Fruit fly (Drosophila melanogaster): ENCODE measurements around the gene ImpL2.

Gene ImpL2

dm6 chr3L:4220679-4221078 is 15.3 kb downstream of the ImpL2 start (continued):
- TF ChIP-seq YL-1 (GFP tag; optimal IDR thresholded peaks at IDR 0.05) (no peak), ftz-f1 (GFP tag; optimal IDR thresholded peaks at IDR 0.05) (no peak), H2.0 (GFP tag; IDR thresholded peaks at IDR 0.05) (no peak), Hand (GFP tag; optimal IDR thresholded peaks at IDR 0.05) (no peak), Sox102F (GFP tag; optimal IDR thresholded peaks at IDR 0.05) (no peak), ken (GFP tag; IDR thresholded peaks at IDR 0.05) (no peak), CG12236 (GFP tag; optimal IDR thresholded peaks at IDR 0.05) (no peak), sqz (GFP tag; optimal IDR thresholded peaks at IDR 0.05) (no peak), CG4404 (GFP tag; IDR thresholded peaks at IDR 0.05) (no peak), CG31388 (GFP tag; optimal IDR thresholded peaks at IDR 0.05) (no peak), az2 (GFP tag; optimal IDR thresholded peaks at IDR 0.05) (no peak), CG30431 (GFP tag; optimal IDR thresholded peaks at IDR 0.05) (no peak), CG11085 (GFP tag; IDR thresholded peaks at IDR 0.05) (no peak), CG17361 (GFP tag; IDR thresholded peaks at IDR 0.05) (no peak), eyg (GFP tag; optimal IDR thresholded peaks at IDR 0.05) (no peak), CG3407 (GFP tag; optimal IDR thresholded peaks at IDR 0.05) (peak; percentile 8), dati (GFP tag; IDR thresholded peaks at IDR 0.05) (no peak), CG15601 (tag; optimal IDR thresholded peaks at IDR 0.05) (no peak), sd (tag; optimal IDR thresholded peaks at IDR 0.05) (no peak), slou (GFP tag; optimal IDR thresholded peaks at IDR 0.05) (no peak), shn (GFP tag; optimal IDR thresholded peaks at IDR 0.05) (no peak), pan (optimal IDR thresholded peaks at IDR 0.05) (no peak), pan (GFP tag; optimal IDR thresholded peaks at IDR 0.05 in 1 of 2, IDR thresholded peaks at IDR 0.05 in 1 of 2) (no peak), CG10565 (GFP tag; optimal IDR thresholded peaks at IDR 0.05) (no peak), Doc3 (GFP tag; IDR thresholded peaks at IDR 0.05; ENCODE audit: partially characterized antibody) (no peak), CG16779 (GFP tag; IDR thresholded peaks at IDR 0.05) (no peak), Rfx (GFP tag; IDR thresholded peaks at IDR 0.05) (no peak), Elba2 (GFP tag; optimal IDR thresholded peaks at IDR 0.05) (no peak), CG8281 (tag; optimal IDR thresholded peaks at IDR 0.05) (no peak), CG12219 (GFP tag; optimal IDR thresholded peaks at IDR 0.05) (no peak), lbe (GFP tag; optimal IDR thresholded peaks at IDR 0.05) (peak; percentile 31), fu2 (GFP tag; optimal IDR thresholded peaks at IDR 0.05) (no peak), ems (GFP tag; optimal IDR thresholded peaks at IDR 0.05) (no peak), Stat92E (GFP tag; optimal IDR thresholded peaks at IDR 0.05) (no peak), CG3726 (GFP tag; IDR thresholded peaks at IDR 0.05) (no peak), CG11723 (GFP tag; optimal IDR thresholded peaks at IDR 0.05) (no peak), CG16863 (GFP tag; optimal IDR thresholded peaks at IDR 0.05) (no peak), Med (GFP tag) (peak; percentile 37), ci (GFP tag; IDR thresholded peaks at IDR 0.05) (0 out of 3 replicates have a peak, but pooled peaks have one; percentile 46), CG10462 (GFP tag; optimal IDR thresholded peaks at IDR 0.05) (no peak)

- TF ChIP-seq CG32532 (GFP tag; IDR thresholded peaks at IDR 0.05) = peak; percentile 44
- TF ChIP-seq Hey (tag; optimal IDR thresholded peaks at IDR 0.05) = peak; percentile 70
- peak; percentile 43 for TF ChIP-seq HmgZ (tag; optimal IDR thresholded peaks at IDR 0.05)
- peak; percentile 3 for TF ChIP-seq stwl (tag; optimal IDR thresholded peaks at IDR 0.05)
- TF ChIP-seq Hr78 (GFP tag; optimal IDR thresholded peaks at IDR 0.05) = peak in 1 of 2 experiments; percentile 95
- TF ChIP-seq CG12071 (GFP tag; optimal IDR thresholded peaks at IDR 0.05) = peak; percentile 33
- TF ChIP-seq sd (tag; optimal IDR thresholded peaks at IDR 0.05) = peak; percentile 90
- TF ChIP-seq CG2199 (GFP tag; IDR thresholded peaks at IDR 0.05) = peak; percentile 68; the same call in 1 of the 3 replicates
- TF ChIP-seq fd64A (GFP tag; optimal IDR thresholded peaks at IDR 0.05) = peak; percentile 20
- TF ChIP-seq CG9727 (GFP tag; optimal IDR thresholded peaks at IDR 0.05) = peak; percentile 34
- TF ChIP-seq Kr (GFP tag; optimal IDR thresholded peaks at IDR 0.05) = peak; percentile 16
- peak; percentile 32 for TF ChIP-seq lab (GFP tag; optimal IDR thresholded peaks at IDR 0.05)
These were observed 16.4 kb downstream of the ImpL2 start for dm6 chr3L:4219291-4220228.

Measured in whole organism, embryonic.